Worm (Caenorhabditis elegans) whole organism, late embryonic: ENCODE data around the gene ZK370.6.

Experiments
- C08G9.2 ChIP-seq: sonication (generic microtip); optimal IDR thresholded peaks from 2 replicates; lab custom pipeline; 2016; ENCODE audit warnings: mild to moderate bottlenecking, missing genetic modification characterization, moderate library complexity, missing compliant biosample characterization
- K02D7.2 ChIP-seq: sonication (generic microtip); optimal IDR thresholded peaks from 2 replicates; lab custom pipeline; 2017; ENCODE audit warnings: mild to moderate bottlenecking, missing genetic modification characterization, missing compliant biosample characterization
- K09A11.1 ChIP-seq: sonication (generic microtip); optimal IDR thresholded peaks from 2 replicates; lab custom pipeline; 2017; ENCODE audit warnings: antibody characterized with exemption, mild to moderate bottlenecking, missing genetic modification characterization, missing compliant biosample characterization; ENCODE audit not compliant: insufficient read depth
- Y22D7AL.16 ChIP-seq: sonication (generic microtip); optimal IDR thresholded peaks from 2 replicates; lab custom pipeline; 2016; ENCODE audit warnings: missing genetic modification characterization, missing compliant biosample characterization
- ahr-1 ChIP-seq: sonication (generic microtip); optimal IDR thresholded peaks from 2 replicates; lab custom pipeline; 2016; ENCODE audit warnings: missing genetic modification characterization, missing compliant biosample characterization
- ama-1 ChIP-seq: fragments of 150-350 bp; optimal IDR thresholded peaks from 2 replicates; lab custom pipeline; 2014
- ceh-18 ChIP-seq: sonication (generic microtip); optimal IDR thresholded peaks from 2 replicates; lab custom pipeline; 2016; ENCODE audit warnings: missing genetic modification characterization, missing compliant biosample characterization
- ceh-19 ChIP-seq: fragments of 200-800 bp; sonication (Bioruptor generic); optimal IDR thresholded peaks from 2 replicates; lab custom pipeline; 2018; ENCODE audit warnings: mild to moderate bottlenecking, missing genetic modification characterization, missing compliant biosample characterization
- ceh-2 ChIP-seq: sonication (generic microtip); optimal IDR thresholded peaks from 2 replicates; lab custom pipeline; 2016; ENCODE audit warnings: missing genotype, missing genetic modification characterization, missing compliant biosample characterization
- ceh-24 ChIP-seq: sonication (generic microtip); optimal IDR thresholded peaks from 2 replicates; lab custom pipeline; 2016; ENCODE audit warnings: mild to moderate bottlenecking, missing genetic modification characterization, missing compliant biosample characterization
- ceh-31 ChIP-seq: sonication (generic microtip); optimal IDR thresholded peaks from 2 replicates; lab custom pipeline; 2016; ENCODE audit warnings: missing genetic modification characterization, missing compliant biosample characterization
- ceh-34 ChIP-seq: sonication (generic microtip); optimal IDR thresholded peaks from 2 replicates; lab custom pipeline; 2016; ENCODE audit warnings: mild to moderate bottlenecking, missing genetic modification characterization, missing compliant biosample characterization
- ceh-48 ChIP-seq: sonication (generic microtip); optimal IDR thresholded peaks from 2 replicates; lab custom pipeline; 2016; ENCODE audit warnings: missing genetic modification characterization, inconsistent platforms, missing compliant biosample characterization
- che-1 ChIP-seq: sonication (generic microtip); optimal IDR thresholded peaks from 2 replicates; lab custom pipeline; 2016; ENCODE audit warnings: mild to moderate bottlenecking, missing genetic modification characterization, missing compliant biosample characterization
- dmd-4 ChIP-seq: sonication (generic microtip); optimal IDR thresholded peaks from 2 replicates; lab custom pipeline; 2016; ENCODE audit warnings: borderline replicate concordance, missing genetic modification characterization, missing compliant biosample characterization
- elt-2 ChIP-seq: sonication (generic microtip); optimal IDR thresholded peaks from 2 replicates; lab custom pipeline; 2016; ENCODE audit warnings: missing genetic modification reagents, missing genetic modification characterization, missing compliant biosample characterization
- elt-4 ChIP-seq: sonication (generic microtip); optimal IDR thresholded peaks from 2 replicates; lab custom pipeline; 2016; ENCODE audit warnings: missing genetic modification characterization, missing compliant biosample characterization
- ets-4 ChIP-seq: sonication (generic microtip); optimal IDR thresholded peaks from 2 replicates; lab custom pipeline; 2016; ENCODE audit warnings: missing genetic modification characterization, missing compliant biosample characterization
- eyg-1 ChIP-seq: sonication (generic microtip); optimal IDR thresholded peaks from 2 replicates; lab custom pipeline; 2016; ENCODE audit warnings: missing genotype, missing genetic modification characterization, missing compliant biosample characterization
- fax-1 ChIP-seq: sonication (generic microtip); optimal IDR thresholded peaks from 2 replicates; lab custom pipeline; 2016; ENCODE audit warnings: missing genotype, missing genetic modification characterization, missing compliant biosample characterization
- fkh-6 ChIP-seq: sonication (generic microtip); optimal IDR thresholded peaks from 2 replicates; lab custom pipeline; 2016; ENCODE audit warnings: missing genetic modification characterization, missing compliant biosample characterization
- gmeb-2 ChIP-seq: sonication (generic microtip); optimal IDR thresholded peaks from 2 replicates; lab custom pipeline; 2016; ENCODE audit warnings: missing genetic modification characterization, inconsistent platforms, missing compliant biosample characterization
- hlh-15 ChIP-seq: sonication (generic microtip); optimal IDR thresholded peaks from 2 replicates; lab custom pipeline; 2016; ENCODE audit warnings: missing genetic modification characterization, missing compliant biosample characterization
- hlh-30 ChIP-seq: sonication (generic microtip); optimal IDR thresholded peaks from 2 replicates; lab custom pipeline; 2017; ENCODE audit warnings: antibody characterized with exemption, missing genetic modification characterization, missing compliant biosample characterization; ENCODE audit not compliant: insufficient read depth
- hlh-6 ChIP-seq: sonication (generic microtip); optimal IDR thresholded peaks from 2 replicates; lab custom pipeline; 2016; ENCODE audit warnings: missing genotype, missing genetic modification characterization, missing compliant biosample characterization
- hlh-8 ChIP-seq: sonication (generic microtip); optimal IDR thresholded peaks from 2 replicates; lab custom pipeline; 2016; ENCODE audit warnings: missing genotype, missing genetic modification characterization, missing compliant biosample characterization
- lin-11 ChIP-seq: fragments of 200-800 bp; sonication (Bioruptor generic); optimal IDR thresholded peaks from 2 replicates; lab custom pipeline; 2018; ENCODE audit warnings: mild to moderate bottlenecking, missing genetic modification characterization, missing compliant biosample characterization
- mec-3 ChIP-seq: sonication (generic microtip); optimal IDR thresholded peaks from 2 replicates; lab custom pipeline; 2016; ENCODE audit warnings: borderline replicate concordance, missing genetic modification characterization, missing compliant biosample characterization
- nhr-11 ChIP-seq: fragments of 150-350 bp; optimal IDR thresholded peaks from 2 replicates; lab custom pipeline; 2014; ENCODE audit warnings: missing biosample characterization, missing genetic modification characterization
- nhr-232 ChIP-seq: sonication (generic microtip); optimal IDR thresholded peaks from 2 replicates; lab custom pipeline; 2016; ENCODE audit warnings: missing genetic modification characterization, missing compliant biosample characterization
- npax-4 ChIP-seq: sonication (generic microtip); optimal IDR thresholded peaks from 2 replicates; lab custom pipeline; 2016; ENCODE audit warnings: missing genetic modification characterization, missing compliant biosample characterization
- odd-2 ChIP-seq: sonication (generic microtip); optimal IDR thresholded peaks from 2 replicates; lab custom pipeline; 2017; ENCODE audit warnings: antibody characterized with exemption, mild to moderate bottlenecking, missing genetic modification characterization, missing compliant biosample characterization
- pat-9 ChIP-seq: fragments of 200-800 bp; sonication (Bioruptor generic); optimal IDR thresholded peaks from 2 replicates; lab custom pipeline; 2018; ENCODE audit warnings: mild to moderate bottlenecking, missing genetic modification characterization, moderate library complexity, missing compliant biosample characterization
- pha-2 ChIP-seq: sonication (generic microtip); optimal IDR thresholded peaks from 2 replicates; lab custom pipeline; 2017; ENCODE audit warnings: mild to moderate bottlenecking, missing genetic modification characterization, missing compliant biosample characterization
- pros-1 ChIP-seq: fragments of 150-350 bp; optimal IDR thresholded peaks from 2 replicates; lab custom pipeline; 2014; ENCODE audit warnings: missing biosample characterization, missing genetic modification reagents, missing genetic modification characterization
- rnt-1 ChIP-seq: sonication (generic microtip); optimal IDR thresholded peaks from 2 replicates; lab custom pipeline; 2016; ENCODE audit warnings: missing genetic modification characterization, missing compliant biosample characterization
- sox-2 ChIP-seq: fragments of 200-800 bp; sonication (Bioruptor generic); IDR thresholded peaks from 2 replicates; pipeline ENCODE4 v1.3.6; 2022; ENCODE audit warnings: missing genetic modification reagents, missing genetic modification characterization, missing compliant biosample characterization
- syd-9 ChIP-seq: sonication (generic microtip); optimal IDR thresholded peaks from 2 replicates; lab custom pipeline; 2016; ENCODE audit warnings: mild to moderate bottlenecking, missing genetic modification characterization, moderate library complexity, missing compliant biosample characterization
- ttx-3 ChIP-seq: sonication (generic microtip); optimal IDR thresholded peaks from 2 replicates; lab custom pipeline; 2016; ENCODE audit warnings: missing genetic modification reagents, missing genetic modification characterization, missing compliant biosample characterization
- unc-42 ChIP-seq: sonication (generic microtip); optimal IDR thresholded peaks from 2 replicates; lab custom pipeline; 2016; ENCODE audit warnings: missing genotype, missing genetic modification characterization, missing compliant biosample characterization
- unc-55 ChIP-seq: sonication (generic microtip); optimal IDR thresholded peaks from 2 replicates; lab custom pipeline; 2017; ENCODE audit warnings: missing biosample characterization, missing genetic modification reagents, missing genetic modification characterization
- unc-86 ChIP-seq: sonication (generic microtip); optimal IDR thresholded peaks from 2 replicates; lab custom pipeline; 2016; ENCODE audit warnings: missing genetic modification characterization, missing compliant biosample characterization

ZK370.6 gene

ce11 chrIII:8741276-8741860, 2.3 kb downstream of the ZK370.6 start, which contains the start of gene pdhk-2 (continued):
- TF ChIP-seq hlh-6 (tag; lab: Kevin White, UChicago) (no peak), pha-2 (tag; lab: Kevin White, UChicago) (peak; percentile 64), unc-86 (peak; percentile 64), pat-9 (tag; lab: Kevin White, UChicago) (peak; percentile 38), ets-4 (peak; percentile 64), ceh-31 (tag; lab: Kevin White, UChicago) (peak; percentile 82), fkh-6 (tag; lab: Kevin White, UChicago) (peak; percentile 64), ceh-24 (tag; lab: Kevin White, UChicago) (no peak), lin-11 (peak; percentile 65), sox-2 (no peak), ama-1 (lab: Kevin White, UChicago) (no peak), odd-2 (tag; lab: Kevin White, UChicago) (no peak), K09A11.1 (tag; lab: Kevin White, UChicago) (peak; percentile 67), hlh-15 (tag; lab: Kevin White, UChicago) (peak; percentile 43), elt-4 (tag; lab: Kevin White, UChicago) (no peak), nhr-232 (peak; percentile 24), npax-4 (no peak), fax-1 (tag; lab: Kevin White, UChicago) (peak; percentile 44)

- TF ChIP-seq syd-9 (tag; lab: Kevin White, UChicago), result no peak
Measured at ce11 chrIII:8739786-8740185, 3.9 kb downstream of the ZK370.6 start.

- peak; percentile 17 for TF ChIP-seq elt-2
- TF ChIP-seq ama-1 (lab: Kevin White, UChicago), result no peak
- TF ChIP-seq ceh-48, result no peak
- no peak for TF ChIP-seq ceh-19 (GFP tag; lab: Kevin White, UChicago)
- TF ChIP-seq ceh-24 (tag; lab: Kevin White, UChicago), result no peak
Measured at ce11 chrIII:8739126-8739525, 4.5 kb downstream of the ZK370.6 start.

ce11 chrIII:8738289-8738688, 5.4 kb downstream of the ZK370.6 start:
- TF ChIP-seq mec-3 (tag; lab: Kevin White, UChicago), result no peak
- no peak for TF ChIP-seq Y22D7AL.16 (tag; lab: Kevin White, UChicago)
- no peak for TF ChIP-seq K02D7.2 (tag; lab: Kevin White, UChicago)
- TF ChIP-seq unc-55 (GFP tag; lab: Kevin White, UChicago), result no peak

ce11 chrIII:8737391-8737790, 6.3 kb downstream of the ZK370.6 start:
- TF ChIP-seq rnt-1 (tag; lab: Kevin White, UChicago) (no peak), unc-42 (peak; percentile 87), hlh-8 (no peak)

ce11 chrIII:8734327-8734885, 9.2 kb downstream of the ZK370.6 start:
- TF ChIP-seq gmeb-2 (tag; lab: Kevin White, UChicago) (no peak), C08G9.2 (tag; lab: Kevin White, UChicago) (no peak), ahr-1 (no peak), ceh-34 (tag; lab: Kevin White, UChicago) (peak; percentile 15), elt-4 (tag; lab: Kevin White, UChicago) (no peak), ceh-31 (tag; lab: Kevin White, UChicago) (peak; percentile 2), dmd-4 (no peak), unc-42 (no peak), ceh-18 (tag; lab: Kevin White, UChicago) (peak; percentile 72), fkh-6 (tag; lab: Kevin White, UChicago) (no peak), ttx-3 (tag; lab: Kevin White, UChicago) (no peak), pha-2 (tag; lab: Kevin White, UChicago) (no peak), che-1 (tag; lab: Kevin White, UChicago) (no peak), nhr-232 (no peak), hlh-8 (no peak), unc-55 (GFP tag; lab: Kevin White, UChicago) (peak; percentile 2), nhr-11 (no peak), fax-1 (tag; lab: Kevin White, UChicago) (no peak), ceh-2 (tag; lab: Kevin White, UChicago) (no peak), hlh-30 (tag; lab: Kevin White, UChicago) (no peak), eyg-1 (no peak), pros-1 (tag; lab: Kevin White, UChicago) (no peak), rnt-1 (tag; lab: Kevin White, UChicago) (no peak)
